Worm (Caenorhabditis elegans): ENCODE results near the gene Y57G11C.1147.

- TF ChIP-seq ceh-13 (GFP tag; optimal IDR thresholded peaks at IDR 0.05) = no peak
- TF ChIP-seq F13C5.2 (tag; optimal IDR thresholded peaks at IDR 0.05) = no peak
- TF ChIP-seq ama-1 (optimal IDR thresholded peaks at IDR 0.05) = no peak
- no peak for TF ChIP-seq ets-7 (tag; optimal IDR thresholded peaks at IDR 0.05)
- TF ChIP-seq scrt-1 (GFP tag; IDR thresholded peaks at IDR 0.05) = no peak
- no peak for TF ChIP-seq flt-1 (GFP tag; IDR thresholded peaks at IDR 0.05)
These were observed 30.9 kb upstream of the Y57G11C.1147 start for ce11 chrIV:14828218-14828617.
